Fruit fly (Drosophila melanogaster) whole organism, embryonic: ENCODE measurements around the gene Bsg.

ENCODE experiments used
- Bgb ChIP-seq: fragments of 200-800 bp; sonication (Bioruptor generic); IDR thresholded peaks from 2 replicates; pipeline ENCODE4 v1.3.6; 2022; ENCODE audit warnings: missing biosample characterization, missing genetic modification characterization; ENCODE audit not compliant: partially characterized antibody
- CG10321 ChIP-seq: fragments of 200-800 bp; sonication (Bioruptor generic); IDR thresholded peaks from 2 replicates; pipeline ENCODE4 v1.3.6; 2022; ENCODE audit warnings: missing biosample characterization, missing genetic modification characterization
- CG10366 ChIP-seq: fragments of 200-800 bp; sonication (Bioruptor generic); IDR thresholded peaks from 2 replicates; pipeline ENCODE4 v1.3.6; 2022; ENCODE audit warnings: missing biosample characterization, missing genetic modification characterization
- CG11398 ChIP-seq: fragments of 200-800 bp; sonication (Bioruptor generic); optimal IDR thresholded peaks from 2 replicates; lab custom pipeline; 2016; ENCODE audit warnings: missing biosample characterization, missing genetic modification characterization
- CG11695 ChIP-seq: fragments of 200-800 bp; sonication (Bioruptor generic); IDR thresholded peaks from 3 replicates; pipeline ENCODE4 v1.3.6; 2022; ENCODE audit warnings: missing biosample characterization, missing genetic modification characterization
- CG12659 ChIP-seq: fragments of 200-800 bp; sonication (Bioruptor generic); optimal IDR thresholded peaks from 3 replicates; lab custom pipeline; 2017; ENCODE audit warnings: mild to moderate bottlenecking, missing biosample characterization, missing genetic modification reagents, missing genetic modification characterization
- CG13123 ChIP-seq: fragments of 200-800 bp; sonication (Bioruptor generic); optimal IDR thresholded peaks from 2 replicates; lab custom pipeline; 2016; ENCODE audit warnings: missing biosample characterization, missing genetic modification characterization
- CG17568 ChIP-seq: fragments of 200-800 bp; sonication (Bioruptor generic); optimal IDR thresholded peaks from 2 replicates; lab custom pipeline; 2018; ENCODE audit warnings: missing biosample characterization, mild to moderate bottlenecking, missing genetic modification characterization, moderate library complexity
- CG18599 ChIP-seq: fragments of 200-800 bp; sonication (Bioruptor generic); optimal IDR thresholded peaks from 3 replicates; lab custom pipeline; 2017; ENCODE audit warnings: missing biosample characterization, missing genetic modification characterization, mild to moderate bottlenecking, moderate library complexity, missing genetic modification reagents
- CG2129 ChIP-seq: fragments of 200-800 bp; sonication (Bioruptor generic); IDR thresholded peaks from 2 replicates; pipeline ENCODE4 v1.3.6; 2022; ENCODE audit warnings: missing biosample characterization, missing genetic modification characterization; ENCODE audit not compliant: partially characterized antibody
- CG31224 ChIP-seq: fragments of 200-800 bp; sonication (Bioruptor generic); IDR thresholded peaks from 2 replicates; pipeline ENCODE4 v1.3.6; 2022; ENCODE audit warnings: missing biosample characterization, missing genetic modification characterization
- CG31365 ChIP-seq: fragments of 200-800 bp; sonication (Bioruptor generic); optimal IDR thresholded peaks from 2 replicates; lab custom pipeline; 2018; ENCODE audit warnings: missing biosample characterization, mild to moderate bottlenecking, missing genetic modification characterization
- CG34376 ChIP-seq: fragments of 200-800 bp; sonication (Bioruptor generic); optimal IDR thresholded peaks from 2 replicates; lab custom pipeline; 2018; ENCODE audit warnings: missing biosample characterization, mild to moderate bottlenecking, missing genetic modification characterization
- CG4328 ChIP-seq: fragments of 200-800 bp; sonication (Bioruptor generic); optimal IDR thresholded peaks from 3 replicates; lab custom pipeline; 2017; ENCODE audit warnings: missing biosample characterization, missing genetic modification reagents, missing genetic modification characterization
- CG4820 ChIP-seq: fragments of 200-800 bp; sonication (Bioruptor generic); optimal IDR thresholded peaks from 3 replicates; lab custom pipeline; 2016; ENCODE audit warnings: missing biosample characterization, missing genetic modification characterization
- CG7372 ChIP-seq: fragments of 200-800 bp; sonication (Bioruptor generic); IDR thresholded peaks from 2 replicates; pipeline ENCODE4 v1.3.6; 2022; ENCODE audit warnings: missing biosample characterization, missing genetic modification characterization
- CG9215 ChIP-seq: fragments of 200-800 bp; sonication (Bioruptor generic); IDR thresholded peaks from 2 replicates; pipeline ENCODE4 v1.3.6; 2022; ENCODE audit warnings: missing biosample characterization, missing genetic modification characterization
- Chrac-16 ChIP-seq: fragments of 200-800 bp; sonication (Bioruptor generic); optimal IDR thresholded peaks from 3 replicates; lab custom pipeline; 2016; ENCODE audit warnings: missing biosample characterization, missing genetic modification characterization
- CrebB ChIP-seq: fragments of 200-800 bp; sonication (Bioruptor generic); optimal IDR thresholded peaks from 3 replicates; lab custom pipeline; 2018; ENCODE audit warnings: missing biosample characterization, mild to moderate bottlenecking, missing genetic modification characterization
- D ChIP-seq, 2 experiments: fragments of 200-800 bp in 1 of 2; fragments of >200 bp in 1 of 2; sonication (Bioruptor generic) in 1 of 2; optimal IDR thresholded peaks; 2 replicates in 1 of 2; 3 replicates in 1 of 2; lab custom pipeline; 2017; ENCODE audit warnings: mild to moderate bottlenecking in 1 of 2, missing biosample characterization in 1 of 2, missing genetic modification characterization in 1 of 2, missing genetic modification reagents in 1 of 2
- D19B ChIP-seq: fragments of 200-800 bp; sonication (Bioruptor generic); optimal IDR thresholded peaks from 2 replicates; lab custom pipeline; 2017; ENCODE audit warnings: missing biosample characterization, mild to moderate bottlenecking, missing genetic modification characterization
- Doc3 ChIP-seq: fragments of 200-800 bp; sonication (Bioruptor generic); IDR thresholded peaks from 3 replicates; pipeline ENCODE4 v1.3.6; 2022; ENCODE audit warnings: missing biosample characterization, missing genetic modification characterization; ENCODE audit not compliant: partially characterized antibody
- Fer3 ChIP-seq: fragments of 200-800 bp; sonication (Bioruptor generic); optimal IDR thresholded peaks from 2 replicates; lab custom pipeline; 2018; ENCODE audit warnings: missing biosample characterization, mild to moderate bottlenecking, missing genetic modification characterization, moderate library complexity
- Hey ChIP-seq: fragments of 200-800 bp; sonication (Bioruptor generic); optimal IDR thresholded peaks from 3 replicates; lab custom pipeline; 2018; ENCODE audit warnings: missing biosample characterization, mild to moderate bottlenecking, missing genetic modification characterization
- MESR4 ChIP-seq: fragments of 200-800 bp; sonication (Bioruptor generic); optimal IDR thresholded peaks from 2 replicates; lab custom pipeline; 2018; ENCODE audit warnings: missing biosample characterization, mild to moderate bottlenecking, missing genetic modification characterization, moderate library complexity
- Mrtf ChIP-seq: fragments of 200-800 bp; sonication (Bioruptor generic); IDR thresholded peaks from 3 replicates; pipeline ENCODE4 v1.3.6; 2022; ENCODE audit warnings: missing biosample characterization, missing genetic modification characterization
- NC2β ChIP-seq: fragments of 200-800 bp; sonication (Bioruptor generic); optimal IDR thresholded peaks from 2 replicates; lab custom pipeline; 2016; ENCODE audit warnings: missing biosample characterization, missing genetic modification characterization
- NfI ChIP-seq: fragments of 200-800 bp; sonication (Bioruptor generic); optimal IDR thresholded peaks from 3 replicates; lab custom pipeline; 2018; ENCODE audit warnings: missing biosample characterization, mild to moderate bottlenecking, missing genetic modification characterization, moderate library complexity
- Ssrp ChIP-seq: fragments of 200-800 bp; sonication (Bioruptor generic); optimal IDR thresholded peaks from 2 replicates; lab custom pipeline; 2018; ENCODE audit warnings: missing biosample characterization, mild to moderate bottlenecking, missing genetic modification characterization, moderate library complexity
- TFAM ChIP-seq: fragments of 200-800 bp; sonication (Bioruptor generic); optimal IDR thresholded peaks from 2 replicates; lab custom pipeline; 2017; ENCODE audit warnings: missing biosample characterization, missing genetic modification characterization, inconsistent platforms
- amos ChIP-seq: fragments of 200-800 bp; sonication (Bioruptor generic); IDR thresholded peaks from 2 replicates; pipeline ENCODE4 v1.3.6; 2022; ENCODE audit warnings: missing biosample characterization, missing genetic modification characterization; ENCODE audit not compliant: partially characterized antibody
- caup ChIP-seq: fragments of 200-800 bp; sonication (Bioruptor generic); optimal IDR thresholded peaks from 3 replicates; lab custom pipeline; 2017; ENCODE audit warnings: missing biosample characterization, mild to moderate bottlenecking, missing genetic modification characterization, moderate library complexity; ENCODE audit not compliant: severe bottlenecking
- chm ChIP-seq: fragments of 200-800 bp; sonication (Bioruptor generic); IDR thresholded peaks from 2 replicates; pipeline ENCODE4 v1.3.6; 2022; ENCODE audit warnings: missing biosample characterization, missing genetic modification characterization
- da ChIP-seq: fragments of 200-800 bp; sonication (Bioruptor generic); optimal IDR thresholded peaks from 2 replicates; lab custom pipeline; 2016; ENCODE audit warnings: missing biosample characterization, missing genetic modification characterization
- emc ChIP-seq: fragments of 200-800 bp; sonication (Bioruptor generic); optimal IDR thresholded peaks from 2 replicates; lab custom pipeline; 2016; ENCODE audit warnings: missing biosample characterization, missing genetic modification characterization
- fru ChIP-seq: fragments of >200 bp; optimal IDR thresholded peaks from 2 replicates; lab custom pipeline; 2017
- gsb-n ChIP-seq: fragments of 200-800 bp; sonication (Bioruptor generic); optimal IDR thresholded peaks from 3 replicates; lab custom pipeline; 2018; ENCODE audit warnings: missing biosample characterization, mild to moderate bottlenecking, missing genetic modification characterization
- gt ChIP-seq: fragments of 200-800 bp; sonication (Bioruptor generic); IDR thresholded peaks from 2 replicates; pipeline ENCODE4 v1.3.6; 2022; ENCODE audit warnings: missing biosample characterization, missing genetic modification characterization
- jing ChIP-seq: fragments of 200-800 bp; sonication (Bioruptor generic); optimal IDR thresholded peaks from 2 replicates; lab custom pipeline; 2018; ENCODE audit warnings: missing biosample characterization, mild to moderate bottlenecking, missing genetic modification characterization
- kah ChIP-seq: fragments of 200-800 bp; sonication (Bioruptor generic); optimal IDR thresholded peaks from 2 replicates; lab custom pipeline; 2018; ENCODE audit warnings: missing biosample characterization, mild to moderate bottlenecking, missing genetic modification characterization
- lov ChIP-seq, 2 experiments: fragments of 200-800 bp in 1 of 2; fragments of >200 bp in 1 of 2; sonication (Bioruptor generic) in 1 of 2; IDR thresholded peaks in 1 of 2; optimal IDR thresholded peaks in 1 of 2; 2 replicates in 1 of 2; 3 replicates in 1 of 2; pipeline versions ENCODE4 v1.3.6 to Lab custom; 2017 to 2022; ENCODE audit warnings: missing biosample characterization in 1 of 2, missing genetic modification characterization in 1 of 2
- slbo ChIP-seq: fragments of 200-800 bp; sonication (Bioruptor generic); IDR thresholded peaks from 2 replicates; pipeline ENCODE4 v1.3.6; 2022; ENCODE audit warnings: missing biosample characterization, missing genetic modification characterization
- slou ChIP-seq: fragments of 200-800 bp; sonication (Bioruptor generic); optimal IDR thresholded peaks from 3 replicates; lab custom pipeline; 2016; ENCODE audit warnings: missing biosample characterization, missing genetic modification characterization
- tin ChIP-seq: fragments of 200-800 bp; sonication (Bioruptor generic); optimal IDR thresholded peaks from 3 replicates; lab custom pipeline; 2016; ENCODE audit warnings: missing biosample characterization, missing genetic modification characterization
- unc-4 ChIP-seq: fragments of 200-800 bp; sonication (Bioruptor generic); IDR thresholded peaks from 2 replicates; pipeline ENCODE4 v1.3.6; 2022; ENCODE audit warnings: missing biosample characterization, missing genetic modification characterization; ENCODE audit not compliant: partially characterized antibody
- vnd ChIP-seq: fragments of 200-800 bp; sonication (Bioruptor generic); IDR thresholded peaks from 3 replicates; pipeline ENCODE4 v1.3.6; 2022; ENCODE audit warnings: missing biosample characterization, missing genetic modification characterization; ENCODE audit not compliant: partially characterized antibody
- yki ChIP-seq: fragments of >200 bp; optimal IDR thresholded peaks from 3 replicates; lab custom pipeline; 2018

Bsg gene

DNA sequence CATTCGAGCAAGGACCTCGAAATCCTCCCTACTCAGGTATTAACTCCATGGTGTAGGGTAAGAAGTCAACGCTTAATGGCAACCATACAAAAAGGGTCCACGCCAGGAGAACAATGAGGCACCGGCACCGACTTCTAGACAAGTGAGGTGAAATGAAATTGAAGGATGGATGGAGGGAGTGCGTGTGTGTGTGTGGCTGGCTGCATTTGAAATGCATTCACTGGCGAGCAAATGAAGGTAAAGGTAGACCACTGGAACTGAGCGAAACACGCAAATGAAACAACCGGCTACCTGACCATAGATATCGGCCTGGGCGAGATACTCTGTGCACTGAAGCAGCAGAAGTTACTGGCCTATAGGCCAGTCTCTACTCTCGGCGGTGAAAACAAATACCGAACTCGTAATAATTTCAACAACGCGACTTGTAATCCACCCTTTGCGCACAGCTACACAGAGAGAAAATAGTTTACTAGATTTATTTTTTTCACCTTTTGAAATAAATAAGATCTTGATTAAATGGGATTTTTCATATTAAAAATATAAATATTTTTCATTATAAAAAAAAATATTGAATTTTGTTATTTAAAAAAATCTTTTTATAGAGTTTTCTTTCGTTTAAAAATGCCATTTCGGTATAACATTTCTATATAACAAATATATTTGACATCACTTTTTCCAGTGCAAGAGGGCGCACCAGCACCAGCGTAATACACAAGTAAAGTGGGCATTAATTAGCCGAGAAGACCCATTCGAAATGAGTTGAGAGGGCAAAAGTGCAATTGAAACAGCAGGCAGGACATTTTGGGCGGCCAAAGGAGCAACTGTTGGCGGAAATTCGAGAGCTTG is 1.4 kb upstream of the Bsg start (continued):
- TF ChIP-seq CG10366 (GFP tag; lab: Robert Waterston, UW) (peak; percentile 84), CG4328 (GFP tag; lab: Kevin White, UChicago) (peak; percentile 48), Fer3 (peak; percentile 21), fru (lab: Kevin White, UChicago) (no peak), CG31365 (no peak), Doc3 (GFP tag; lab: Robert Waterston, UW) (no peak), gt (GFP tag; lab: Robert Waterston, UW) (no peak), D19B (GFP tag; lab: Kevin White, UChicago) (no peak), unc-4 (no peak), Mrtf (GFP tag; lab: Robert Waterston, UW) (peak; percentile 76; the same call in 1 of the 3 replicates), CG11398 (GFP tag; lab: Kevin White, UChicago) (no peak), chm (0 out of 2 replicates have a peak, but pooled peaks have one; percentile 5), tin (GFP tag; lab: Kevin White, UChicago) (peak; percentile 77), Chrac-16 (GFP tag; lab: Kevin White, UChicago) (peak; percentile 77), CG4820 (GFP tag; lab: Kevin White, UChicago) (peak; percentile 39), yki (lab: Kevin White, UChicago) (no peak), MESR4 (GFP tag; lab: Kevin White, UChicago) (no peak), CG34376 (GFP tag; lab: Kevin White, UChicago) (no peak), amos (no peak), CG9215 (no peak), gsb-n (tag; lab: Kevin White, UChicago) (peak; percentile 87), CG2129 (no peak), TFAM (GFP tag; lab: Kevin White, UChicago) (no peak), CG7372 (GFP tag; lab: Robert Waterston, UW) (no peak; the same call in none of the 2 replicates), Bgb (0 out of 2 replicates have a peak, but pooled peaks have one; percentile 21), da (GFP tag; lab: Kevin White, UChicago) (no peak), caup (GFP tag; lab: Kevin White, UChicago) (peak; percentile 64), Ssrp (tag; lab: Kevin White, UChicago) (peak; percentile 86), jing (GFP tag; lab: Kevin White, UChicago) (peak; percentile 30), CG10321 (peak; percentile 45; the same call in 1 of the 2 replicates), Hey (no peak), kah (GFP tag; lab: Kevin White, UChicago) (no peak), emc (GFP tag; lab: Kevin White, UChicago) (no peak), lov (optimal IDR thresholded peaks at IDR 0.05; lab: Kevin White, UChicago) (no peak), lov (GFP tag; IDR thresholded peaks at IDR 0.05; lab: Robert Waterston, UW) (no peak), slbo (GFP tag; lab: Robert Waterston, UW) (peak; percentile 84), CG11695 (GFP tag; lab: Robert Waterston, UW) (peak; percentile 88), CG18599 (GFP tag; lab: Kevin White, UChicago) (no peak), CrebB (tag; lab: Kevin White, UChicago) (peak; percentile 43), NC2β (GFP tag; lab: Kevin White, UChicago) (peak; percentile 44), CG31224 (GFP tag; lab: Robert Waterston, UW) (no peak), vnd (GFP tag; lab: Robert Waterston, UW) (no peak), D (optimal IDR thresholded peaks at IDR 0.05; lab: Kevin White, UChicago) (peak; percentile 88), D (GFP tag; optimal IDR thresholded peaks at IDR 0.05; lab: Kevin White, UChicago) (peak; percentile 86), slou (GFP tag; lab: Kevin White, UChicago) (peak; percentile 7), CG13123 (GFP tag; lab: Kevin White, UChicago) (peak; percentile 63), NfI (GFP tag; lab: Kevin White, UChicago) (peak; percentile 54), CG17568 (GFP tag; lab: Kevin White, UChicago) (no peak), CG12659 (GFP tag; lab: Kevin White, UChicago) (peak; percentile 90)
